Fruit fly (Drosophila melanogaster) whole organism, embryonic: ENCODE data around the gene nod.
A peak's percentile ranks its signal among the peaks of the same experiment; 100 is the strongest.

Source experiments
- Adf1 ChIP-seq: fragments of 200-800 bp; sonication (Bioruptor generic); IDR thresholded peaks from 2 replicates; pipeline ENCODE4 v1.3.6; 2022; ENCODE audit warnings: missing biosample characterization, missing genetic modification characterization
- Atf-2 ChIP-seq: fragments of 200-800 bp; sonication (Bioruptor generic); optimal IDR thresholded peaks from 2 replicates; lab custom pipeline; 2016; ENCODE audit warnings: missing biosample characterization, missing genetic modification characterization
- Bgb ChIP-seq: fragments of 200-800 bp; sonication (Bioruptor generic); IDR thresholded peaks from 2 replicates; pipeline ENCODE4 v1.3.6; 2022; ENCODE audit warnings: missing biosample characterization, missing genetic modification characterization; ENCODE audit not compliant: partially characterized antibody
- CG10366 ChIP-seq: fragments of 200-800 bp; sonication (Bioruptor generic); IDR thresholded peaks from 2 replicates; pipeline ENCODE4 v1.3.6; 2022; ENCODE audit warnings: missing biosample characterization, missing genetic modification characterization
- CG10565 ChIP-seq: fragments of 200-800 bp; sonication (Bioruptor generic); optimal IDR thresholded peaks from 3 replicates; lab custom pipeline; 2016; ENCODE audit warnings: missing biosample characterization, mild to moderate bottlenecking, missing genetic modification characterization
- CG11093 ChIP-seq: fragments of 200-800 bp; sonication (Bioruptor generic); IDR thresholded peaks from 3 replicates; pipeline ENCODE4 v1.3.6; 2022; ENCODE audit warnings: missing biosample characterization, missing genetic modification characterization
- CG12744 ChIP-seq: fragments of 200-800 bp; sonication (Bioruptor generic); optimal IDR thresholded peaks from 2 replicates; lab custom pipeline; 2016; ENCODE audit warnings: missing biosample characterization, missing genetic modification characterization
- CG14667 ChIP-seq: fragments of 200-800 bp; sonication (Bioruptor generic); IDR thresholded peaks from 2 replicates; pipeline ENCODE4 v1.3.6; 2022; ENCODE audit warnings: missing biosample characterization, missing genetic modification characterization
- CG14710 ChIP-seq: fragments of 200-800 bp; sonication (Bioruptor generic); optimal IDR thresholded peaks from 3 replicates; lab custom pipeline; 2019; ENCODE audit warnings: missing biosample characterization, mild to moderate bottlenecking, missing genetic modification characterization, moderate library complexity
- CG14965 ChIP-seq: fragments of 200-800 bp; sonication (Bioruptor generic); optimal IDR thresholded peaks from 2 replicates; lab custom pipeline; 2016; ENCODE audit warnings: missing biosample characterization, missing genetic modification characterization, borderline replicate concordance
- CG15514 ChIP-seq: fragments of 200-800 bp; sonication (Bioruptor generic); optimal IDR thresholded peaks from 3 replicates; lab custom pipeline; 2017; ENCODE audit warnings: missing biosample characterization, missing genetic modification characterization, mild to moderate bottlenecking, moderate library complexity, missing genetic modification reagents
- CG17328 ChIP-seq: fragments of 200-800 bp; sonication (Bioruptor generic); IDR thresholded peaks from 2 replicates; pipeline ENCODE4 v1.3.6; 2022; ENCODE audit warnings: missing biosample characterization, missing genetic modification characterization
- CG17568 ChIP-seq: fragments of 200-800 bp; sonication (Bioruptor generic); optimal IDR thresholded peaks from 2 replicates; lab custom pipeline; 2018; ENCODE audit warnings: missing biosample characterization, mild to moderate bottlenecking, missing genetic modification characterization, moderate library complexity
- CG18476 ChIP-seq: fragments of 200-800 bp; sonication (Bioruptor generic); optimal IDR thresholded peaks from 2 replicates; lab custom pipeline; 2016; ENCODE audit warnings: missing biosample characterization, mild to moderate bottlenecking, missing genetic modification characterization
- CG31388 ChIP-seq: fragments of 200-800 bp; sonication (Bioruptor generic); optimal IDR thresholded peaks from 2 replicates; lab custom pipeline; 2016; ENCODE audit warnings: missing biosample characterization, missing genetic modification characterization
- CG4820 ChIP-seq: fragments of 200-800 bp; sonication (Bioruptor generic); optimal IDR thresholded peaks from 3 replicates; lab custom pipeline; 2016; ENCODE audit warnings: missing biosample characterization, missing genetic modification characterization
- CG5180 ChIP-seq: fragments of 200-800 bp; sonication (Bioruptor generic); optimal IDR thresholded peaks from 3 replicates; lab custom pipeline; 2017; ENCODE audit warnings: missing biosample characterization, missing genetic modification characterization, mild to moderate bottlenecking, moderate library complexity, missing genetic modification reagents
- CG6175 ChIP-seq: fragments of 200-800 bp; sonication (Bioruptor generic); IDR thresholded peaks from 3 replicates; pipeline ENCODE4 v1.3.6; 2022; ENCODE audit warnings: missing biosample characterization, missing genetic modification characterization
- CG9609 ChIP-seq: fragments of 200-800 bp; sonication (Bioruptor generic); optimal IDR thresholded peaks from 3 replicates; lab custom pipeline; 2016; ENCODE audit warnings: missing biosample characterization, missing genetic modification characterization
- CG9932 ChIP-seq: fragments of 200-800 bp; sonication (Bioruptor generic); IDR thresholded peaks from 2 replicates; pipeline ENCODE4 v1.3.6; 2022; ENCODE audit warnings: missing biosample characterization, missing genetic modification characterization
- D19B ChIP-seq: fragments of 200-800 bp; sonication (Bioruptor generic); optimal IDR thresholded peaks from 2 replicates; lab custom pipeline; 2017; ENCODE audit warnings: missing biosample characterization, mild to moderate bottlenecking, missing genetic modification characterization
- Dek ChIP-seq: fragments of 200-800 bp; sonication (Bioruptor generic); optimal IDR thresholded peaks from 3 replicates; lab custom pipeline; 2019; ENCODE audit warnings: missing biosample characterization, mild to moderate bottlenecking, missing genetic modification characterization, moderate library complexity
- Dfd ChIP-seq, 2 experiments: fragments of >200 bp; optimal IDR thresholded peaks; 2 replicates each; lab custom pipeline; 2017; ENCODE audit warnings: missing biosample characterization in 2 of 2, missing genetic modification characterization in 2 of 2
- Hand ChIP-seq: fragments of 200-800 bp; sonication (Bioruptor generic); optimal IDR thresholded peaks from 2 replicates; lab custom pipeline; 2017; ENCODE audit warnings: mild to moderate bottlenecking, missing biosample characterization, missing genetic modification reagents, missing genetic modification characterization
- Hr51 ChIP-seq, 2 experiments: fragments of 200-800 bp; sonication (Bioruptor generic); optimal IDR thresholded peaks; 2 replicates in 1 of 2; 3 replicates in 1 of 2; lab custom pipeline; 2016 to 2018; ENCODE audit warnings: missing biosample characterization in 2 of 2, missing genetic modification characterization in 2 of 2, mild to moderate bottlenecking in 1 of 2, moderate library complexity in 1 of 2
- Hr78 ChIP-seq, 2 experiments: fragments of 200-800 bp in 1 of 2; fragments of >200 bp in 1 of 2; sonication (Bioruptor generic) in 1 of 2; optimal IDR thresholded peaks; 2 replicates each; lab custom pipeline; 2017 to 2019; ENCODE audit warnings: missing biosample characterization in 2 of 2, missing genetic modification characterization in 2 of 2, mild to moderate bottlenecking in 1 of 2, moderate library complexity in 1 of 2
- Jarid2 ChIP-seq: fragments of 200-800 bp; sonication (Bioruptor generic); optimal IDR thresholded peaks from 3 replicates; lab custom pipeline; 2017; ENCODE audit warnings: mild to moderate bottlenecking, missing biosample characterization, missing genetic modification reagents, missing genetic modification characterization
- Lpt ChIP-seq: fragments of >200 bp; optimal IDR thresholded peaks from 2 replicates; lab custom pipeline; 2018; ENCODE audit warnings: missing biosample characterization, missing genetic modification characterization
- MTF-1 ChIP-seq: fragments of 200-800 bp; sonication (Bioruptor generic); optimal IDR thresholded peaks from 2 replicates; lab custom pipeline; 2018; ENCODE audit warnings: missing biosample characterization, mild to moderate bottlenecking, missing genetic modification characterization, borderline replicate concordance
- Max ChIP-seq: fragments of 200-800 bp; sonication (Bioruptor generic); optimal IDR thresholded peaks from 2 replicates; lab custom pipeline; 2016; ENCODE audit warnings: missing biosample characterization, mild to moderate bottlenecking, missing genetic modification characterization
- Meics ChIP-seq: fragments of 200-800 bp; sonication (Bioruptor generic); optimal IDR thresholded peaks from 2 replicates; lab custom pipeline; 2017; ENCODE audit warnings: missing biosample characterization, mild to moderate bottlenecking, missing genetic modification characterization
- Poxn ChIP-seq: fragments of 200-800 bp; sonication (Bioruptor generic); IDR thresholded peaks from 2 replicates; pipeline ENCODE4 v1.3.6; 2022; ENCODE audit warnings: missing biosample characterization, missing genetic modification characterization
- Sry-δ ChIP-seq: fragments of 200-800 bp; sonication (Bioruptor generic); optimal IDR thresholded peaks from 2 replicates; lab custom pipeline; 2016; ENCODE audit warnings: missing biosample characterization, missing genetic modification characterization
- Xbp1 ChIP-seq: fragments of 200-800 bp; sonication (Bioruptor generic); optimal IDR thresholded peaks from 3 replicates; lab custom pipeline; 2016; ENCODE audit warnings: missing biosample characterization, mild to moderate bottlenecking, missing genetic modification characterization
- az2 ChIP-seq: fragments of 200-800 bp; sonication (Bioruptor generic); optimal IDR thresholded peaks from 3 replicates; lab custom pipeline; 2016; ENCODE audit warnings: missing biosample characterization, missing genetic modification characterization
- bab2 ChIP-seq: fragments of 200-800 bp; sonication (Bioruptor generic); optimal IDR thresholded peaks from 2 replicates; lab custom pipeline; 2016; ENCODE audit warnings: missing biosample characterization, missing genetic modification characterization
- crp ChIP-seq, 2 experiments: fragments of 200-800 bp; sonication (Bioruptor generic); optimal IDR thresholded peaks; 2 replicates in 1 of 2; 3 replicates in 1 of 2; lab custom pipeline; 2017; ENCODE audit warnings: missing biosample characterization in 2 of 2, missing genetic modification characterization in 2 of 2, mild to moderate bottlenecking in 1 of 2, moderate library complexity in 1 of 2
- fd96Cb ChIP-seq: fragments of 200-800 bp; sonication (Bioruptor generic); optimal IDR thresholded peaks from 2 replicates; lab custom pipeline; 2018; ENCODE audit warnings: missing biosample characterization, mild to moderate bottlenecking, missing genetic modification characterization, moderate library complexity
- ftz-f1 ChIP-seq: fragments of 200-800 bp; sonication (Bioruptor generic); optimal IDR thresholded peaks from 2 replicates; lab custom pipeline; 2016; ENCODE audit warnings: missing biosample characterization, missing genetic modification characterization
- grn ChIP-seq: fragments of 200-800 bp; sonication (Bioruptor generic); optimal IDR thresholded peaks from 3 replicates; lab custom pipeline; 2017; ENCODE audit warnings: missing biosample characterization, missing genetic modification characterization
- lab ChIP-seq: fragments of 200-800 bp; sonication (Bioruptor generic); optimal IDR thresholded peaks from 3 replicates; lab custom pipeline; 2017; ENCODE audit warnings: missing biosample characterization, missing genetic modification characterization, mild to moderate bottlenecking, moderate library complexity, missing genetic modification reagents
- lilli ChIP-seq: fragments of 200-800 bp; sonication (Bioruptor generic); optimal IDR thresholded peaks from 3 replicates; lab custom pipeline; 2016; ENCODE audit warnings: missing biosample characterization, missing genetic modification characterization
- nerfin-1 ChIP-seq: fragments of 200-800 bp; sonication (Bioruptor generic); optimal IDR thresholded peaks from 3 replicates; lab custom pipeline; 2019; ENCODE audit warnings: missing biosample characterization, mild to moderate bottlenecking, missing genetic modification characterization, moderate library complexity
- pho ChIP-seq: fragments of 200-800 bp; sonication (Bioruptor generic); optimal IDR thresholded peaks from 2 replicates; lab custom pipeline; 2016; ENCODE audit warnings: missing biosample characterization, missing genetic modification characterization
- repo ChIP-seq: fragments of 200-800 bp; sonication (Bioruptor generic); optimal IDR thresholded peaks from 2 replicates; lab custom pipeline; 2016; ENCODE audit warnings: missing biosample characterization, missing genetic modification characterization
- row ChIP-seq: fragments of 200-800 bp; sonication (Bioruptor generic); IDR thresholded peaks from 3 replicates; pipeline ENCODE4 v1.3.6; 2022; ENCODE audit warnings: missing biosample characterization, missing genetic modification characterization
- slou ChIP-seq: fragments of 200-800 bp; sonication (Bioruptor generic); optimal IDR thresholded peaks from 3 replicates; lab custom pipeline; 2016; ENCODE audit warnings: missing biosample characterization, missing genetic modification characterization
- wdn ChIP-seq: fragments of 200-800 bp; sonication (Bioruptor generic); IDR thresholded peaks from 2 replicates; pipeline ENCODE4 v1.3.6; 2022; ENCODE audit warnings: missing biosample characterization, missing genetic modification characterization
- zen2 ChIP-seq: fragments of 200-800 bp; sonication (Bioruptor generic); IDR thresholded peaks from 3 replicates; pipeline ENCODE4 v1.3.6; 2022; ENCODE audit warnings: missing biosample characterization, missing genetic modification characterization; ENCODE audit not compliant: partially characterized antibody

Gene nod

dm6 chrX:11628986-11629571, 48.5 kb downstream of the nod start (continued):
- TF ChIP-seq Poxn = no peak
- no peak for TF ChIP-seq CG17568
- peak; percentile 19; the same call in 1 of the 2 replicates for TF ChIP-seq CG10366
- no peak for TF ChIP-seq grn (GFP tag; lab: Kevin White, UChicago)
- no peak for TF ChIP-seq zen2
- no peak for TF ChIP-seq Dek (tag; lab: Kevin White, UChicago)
- TF ChIP-seq MTF-1 (GFP tag; lab: Kevin White, UChicago) = peak; percentile 17
- TF ChIP-seq CG18476 = peak; percentile 64
- TF ChIP-seq lilli = peak; percentile 44
- no peak for TF ChIP-seq Atf-2
- peak; percentile 33; the same call in 1 of the 2 replicates for TF ChIP-seq CG14667 (GFP tag; lab: Robert Waterston, UW)
- TF ChIP-seq crp (GFP tag; optimal IDR thresholded peaks at IDR 0.05; lab: Kevin White, UChicago) = no peak
- TF ChIP-seq Meics = no peak
- peak; percentile 33 for TF ChIP-seq CG31388 (GFP tag; lab: Kevin White, UChicago)
- TF ChIP-seq CG15514 (GFP tag; lab: Kevin White, UChicago) = no peak
- no peak for TF ChIP-seq Bgb (GFP tag; lab: Robert Waterston, UW)
- no peak for TF ChIP-seq CG6175 (GFP tag; lab: Robert Waterston, UW)
- TF ChIP-seq Xbp1 (GFP tag; lab: Kevin White, UChicago) = peak; percentile 61
- peak; percentile 44 for TF ChIP-seq lab (GFP tag; lab: Kevin White, UChicago)
- TF ChIP-seq slou = peak; percentile 32
- no peak for TF ChIP-seq Jarid2
- no peak for TF ChIP-seq Adf1 (GFP tag; lab: Robert Waterston, UW)
- peak; percentile 69 for TF ChIP-seq CG14710 (tag; lab: Kevin White, UChicago)
- peak; percentile 77 for TF ChIP-seq row (GFP tag; lab: Robert Waterston, UW)
- TF ChIP-seq wdn (GFP tag; lab: Robert Waterston, UW) = no peak
- TF ChIP-seq CG4820 = peak; percentile 52
- TF ChIP-seq nerfin-1 (tag; lab: Kevin White, UChicago) = peak; percentile 82
- no peak for TF ChIP-seq CG5180 (GFP tag; lab: Kevin White, UChicago)
- TF ChIP-seq CG9609 = no peak
- no peak for TF ChIP-seq CG12744 (GFP tag; lab: Kevin White, UChicago)
- TF ChIP-seq CG17328 (GFP tag; lab: Robert Waterston, UW) = peak; percentile 67
- TF ChIP-seq bab2 = peak; percentile 46
- TF ChIP-seq fd96Cb (tag; lab: Kevin White, UChicago) = peak; percentile 68
- peak; percentile 2 to 46 for TF ChIP-seq Hr51 (GFP tag; optimal IDR thresholded peaks at IDR 0.05; lab: Kevin White, UChicago)
- TF ChIP-seq Sry-δ (GFP tag; lab: Kevin White, UChicago) = no peak
- no peak for TF ChIP-seq Hand
- TF ChIP-seq repo (GFP tag; lab: Kevin White, UChicago) = no peak
- peak; percentile 19; the same call in 1 of the 3 replicates for TF ChIP-seq CG11093 (GFP tag; lab: Robert Waterston, UW)
- no peak for TF ChIP-seq Dfd (GFP tag; optimal IDR thresholded peaks at IDR 0.05; lab: Kevin White, UChicago)
- no peak for TF ChIP-seq CG10565
- TF ChIP-seq D19B = no peak
- peak; percentile 20 for TF ChIP-seq Max
- TF ChIP-seq az2 (GFP tag; lab: Kevin White, UChicago) = peak; percentile 64
- TF ChIP-seq pho (GFP tag; lab: Kevin White, UChicago) = no peak
- TF ChIP-seq ftz-f1 = no peak
- no peak for TF ChIP-seq CG14965
- no peak for TF ChIP-seq Hr78 (GFP tag; optimal IDR thresholded peaks at IDR 0.05; lab: Kevin White, UChicago)
- TF ChIP-seq Lpt (GFP tag; lab: Kevin White, UChicago) = no peak
- no peak for TF ChIP-seq CG9932 (GFP tag; lab: Robert Waterston, UW)
